Worm (Caenorhabditis elegans) whole organism, L1 larva: ENCODE measurements around the gene R193.2.
A peak's percentile ranks its signal among the peaks of the same experiment; 100 is the strongest.

Source experiments
- C16A3.4 ChIP-seq: fragments of 150-350 bp; optimal IDR thresholded peaks from 2 replicates; lab custom pipeline; 2014; ENCODE audit warnings: missing biosample characterization, missing genetic modification characterization
- F16B12.6 ChIP-seq: fragments of 150-350 bp; optimal IDR thresholded peaks from 2 replicates; lab custom pipeline; 2014; ENCODE audit warnings: missing biosample characterization, missing genetic modification characterization
- Y116A8C.19 ChIP-seq: sonication (generic microtip); optimal IDR thresholded peaks from 2 replicates; lab custom pipeline; 2016; ENCODE audit warnings: missing compliant biosample characterization, missing genetic modification characterization, borderline replicate concordance
- aha-1 ChIP-seq: fragments of 150-350 bp; optimal IDR thresholded peaks from 2 replicates; lab custom pipeline; 2014; ENCODE audit warnings: missing biosample characterization, missing genetic modification characterization
- alr-1 ChIP-seq: fragments of 200-800 bp; sonication (Bioruptor generic); optimal IDR thresholded peaks from 2 replicates; lab custom pipeline; 2018; ENCODE audit warnings: borderline replicate concordance, mild to moderate bottlenecking, missing genetic modification characterization, missing compliant biosample characterization
- aly-2 ChIP-seq: fragments of 150-350 bp; optimal IDR thresholded peaks from 2 replicates; lab custom pipeline; 2014; ENCODE audit warnings: missing biosample characterization, missing genetic modification characterization
- ceh-82 ChIP-seq, 3 experiments: fragments of 150-350 bp in 1 of 3; sonication (generic microtip) in 2 of 3; optimal IDR thresholded peaks; 2 replicates each; lab custom pipeline; 2014 to 2017; ENCODE audit warnings: missing biosample characterization in 3 of 3, missing genetic modification characterization in 3 of 3
- ceh-88 ChIP-seq: fragments of 200-800 bp; sonication (Bioruptor generic); IDR thresholded peaks from 2 replicates; pipeline ENCODE4 v1.3.6; 2022; ENCODE audit warnings: missing genetic modification characterization, missing compliant biosample characterization
- efl-1 ChIP-seq, 4 experiments: fragments of 150-350 bp; optimal IDR thresholded peaks in 3 of 4; peaks in 1 of 4; 1 replicate in 1 of 4; 2 replicates in 3 of 4; lab custom pipeline; 2014; ENCODE audit warnings: missing biosample characterization in 2 of 4, missing genetic modification characterization in 2 of 4, missing genetic modification reagents in 2 of 4
- efl-3 ChIP-seq: fragments of 200-800 bp; sonication (Bioruptor generic); optimal IDR thresholded peaks from 2 replicates; lab custom pipeline; 2018; ENCODE audit warnings: mild to moderate bottlenecking, missing genetic modification characterization, missing compliant biosample characterization
- elt-2 ChIP-seq: sonication (generic microtip); optimal IDR thresholded peaks from 2 replicates; lab custom pipeline; 2016; ENCODE audit warnings: missing genetic modification characterization, mild to moderate bottlenecking, inconsistent platforms, missing compliant biosample characterization, missing genetic modification reagents
- fkh-10 ChIP-seq: sonication (generic microtip); optimal IDR thresholded peaks from 2 replicates; lab custom pipeline; 2017; ENCODE audit warnings: missing biosample characterization, missing genetic modification reagents, missing genetic modification characterization
- fkh-4 ChIP-seq: sonication (generic microtip); optimal IDR thresholded peaks from 2 replicates; lab custom pipeline; 2016; ENCODE audit warnings: missing compliant biosample characterization, missing genetic modification characterization, borderline replicate concordance
- grh-1 ChIP-seq: fragments of 200-800 bp; sonication (Bioruptor generic); IDR thresholded peaks from 2 replicates; pipeline ENCODE4 v1.3.6; 2022; ENCODE audit warnings: missing genetic modification reagents, missing genetic modification characterization, missing compliant biosample characterization
- hlh-4 ChIP-seq: sonication (generic microtip); optimal IDR thresholded peaks from 2 replicates; lab custom pipeline; 2016; ENCODE audit warnings: mild to moderate bottlenecking, missing genetic modification characterization, missing compliant biosample characterization
- irx-1 ChIP-seq: sonication (generic microtip); optimal IDR thresholded peaks from 2 replicates; lab custom pipeline; 2016; ENCODE audit warnings: missing genetic modification characterization, missing compliant biosample characterization
- isw-1 ChIP-seq: fragments of 200-800 bp; sonication (Bioruptor generic); IDR thresholded peaks from 2 replicates; pipeline ENCODE4 v1.3.6; 2022; ENCODE audit warnings: missing genetic modification characterization, missing compliant biosample characterization
- lin-14 ChIP-seq: fragments of 200-800 bp; sonication (Bioruptor generic); optimal IDR thresholded peaks from 2 replicates; lab custom pipeline; 2018; ENCODE audit warnings: mild to moderate bottlenecking, missing genetic modification characterization, moderate library complexity, missing compliant biosample characterization
- lin-39 ChIP-seq: fragments of 150-350 bp; optimal IDR thresholded peaks from 2 replicates; lab custom pipeline; 2014; ENCODE audit warnings: missing biosample characterization, missing genetic modification reagents, missing genetic modification characterization
- nhr-11 ChIP-seq: fragments of 150-350 bp; optimal IDR thresholded peaks from 2 replicates; lab custom pipeline; 2014; ENCODE audit warnings: missing biosample characterization, missing genetic modification characterization
- nhr-12 ChIP-seq: sonication (generic microtip); optimal IDR thresholded peaks from 2 replicates; lab custom pipeline; 2017; ENCODE audit warnings: missing biosample characterization, missing genetic modification characterization
- nhr-20 ChIP-seq: sonication (generic microtip); optimal IDR thresholded peaks from 2 replicates; lab custom pipeline; 2016; ENCODE audit warnings: mild to moderate bottlenecking, missing genetic modification characterization, missing compliant biosample characterization
- nhr-47 ChIP-seq: sonication (generic microtip); optimal IDR thresholded peaks from 2 replicates; lab custom pipeline; 2016; ENCODE audit warnings: mild to moderate bottlenecking, missing genetic modification characterization, moderate library complexity, missing compliant biosample characterization
- nhr-71 ChIP-seq: sonication (generic microtip); optimal IDR thresholded peaks from 2 replicates; lab custom pipeline; 2016; ENCODE audit warnings: mild to moderate bottlenecking, missing genetic modification characterization, moderate library complexity, missing compliant biosample characterization
- nhr-76 ChIP-seq: sonication (generic microtip); optimal IDR thresholded peaks from 2 replicates; lab custom pipeline; 2017; ENCODE audit warnings: missing biosample characterization, missing genetic modification characterization
- nhr-77 ChIP-seq: fragments of 150-350 bp; optimal IDR thresholded peaks from 2 replicates; lab custom pipeline; 2014; ENCODE audit warnings: missing biosample characterization, missing genetic modification characterization
- nhr-84 ChIP-seq: sonication (generic microtip); optimal IDR thresholded peaks from 2 replicates; lab custom pipeline; 2017; ENCODE audit warnings: missing biosample characterization, missing genetic modification characterization
- nhr-90 ChIP-seq: sonication (generic microtip); optimal IDR thresholded peaks from 2 replicates; lab custom pipeline; 2016; ENCODE audit warnings: mild to moderate bottlenecking, missing genetic modification characterization, missing compliant biosample characterization; ENCODE audit not compliant: poor library complexity
- pag-3 ChIP-seq: sonication (generic microtip); optimal IDR thresholded peaks from 2 replicates; lab custom pipeline; 2017; ENCODE audit warnings: missing genetic modification characterization, mild to moderate bottlenecking, missing compliant biosample characterization, antibody characterized with exemption, borderline replicate concordance; ENCODE audit not compliant: insufficient read depth
- rnt-1 ChIP-seq: sonication (generic microtip); optimal IDR thresholded peaks from 2 replicates; lab custom pipeline; 2016; ENCODE audit warnings: mild to moderate bottlenecking, missing genetic modification characterization, moderate library complexity, missing compliant biosample characterization
- skn-1 ChIP-seq: fragments of 150-350 bp; optimal IDR thresholded peaks from 2 replicates; lab custom pipeline; 2014; ENCODE audit warnings: missing biosample characterization, missing genetic modification characterization
- sox-4 ChIP-seq: sonication (generic microtip); optimal IDR thresholded peaks from 2 replicates; lab custom pipeline; 2016; ENCODE audit warnings: missing genetic modification characterization, missing compliant biosample characterization
- sptf-1 ChIP-seq: fragments of 150-350 bp; optimal IDR thresholded peaks from 2 replicates; lab custom pipeline; 2014; ENCODE audit warnings: missing biosample characterization, missing genetic modification characterization
- sup-37 ChIP-seq: fragments of 200-800 bp; sonication (Bioruptor generic); optimal IDR thresholded peaks from 2 replicates; lab custom pipeline; 2018; ENCODE audit warnings: mild to moderate bottlenecking, missing genetic modification characterization, missing compliant biosample characterization
- swsn-7 ChIP-seq: sonication (generic microtip); optimal IDR thresholded peaks from 2 replicates; lab custom pipeline; 2016; ENCODE audit warnings: missing genetic modification characterization, missing compliant biosample characterization
- tbx-2 ChIP-seq: sonication (generic microtip); optimal IDR thresholded peaks from 2 replicates; lab custom pipeline; 2016; ENCODE audit warnings: missing genetic modification characterization, missing compliant biosample characterization
- unc-86 ChIP-seq: sonication (generic microtip); optimal IDR thresholded peaks from 2 replicates; lab custom pipeline; 2016; ENCODE audit warnings: missing genetic modification characterization, missing compliant biosample characterization
- xbp-1 ChIP-seq: sonication (generic microtip); optimal IDR thresholded peaks from 2 replicates; lab custom pipeline; 2016; ENCODE audit warnings: missing genetic modification characterization, missing compliant biosample characterization
- zag-1 ChIP-seq: fragments of 150-350 bp; optimal IDR thresholded peaks from 2 replicates; lab custom pipeline; 2014; ENCODE audit warnings: missing biosample characterization, missing genetic modification characterization
- ztf-11 ChIP-seq, 2 experiments: sonication (generic microtip); optimal IDR thresholded peaks; 2 replicates each; lab custom pipeline; 2016 to 2017; ENCODE audit warnings: missing genetic modification characterization in 2 of 2, missing biosample characterization in 1 of 2, missing compliant biosample characterization in 1 of 2

R193.2 gene

ce11 chrX:1167234-1167633, 18.8 kb upstream of the R193.2 start:
- TF ChIP-seq nhr-71 (tag; lab: Kevin White, UChicago) (no peak), rnt-1 (tag; lab: Kevin White, UChicago) (peak; percentile 46), lin-14 (GFP tag; lab: Kevin White, UChicago) (peak; percentile 24), skn-1 (tag; lab: Kevin White, UChicago) (no peak), alr-1 (tag; lab: Kevin White, UChicago) (no peak), nhr-76 (no peak), nhr-84 (no peak)

DNA sequence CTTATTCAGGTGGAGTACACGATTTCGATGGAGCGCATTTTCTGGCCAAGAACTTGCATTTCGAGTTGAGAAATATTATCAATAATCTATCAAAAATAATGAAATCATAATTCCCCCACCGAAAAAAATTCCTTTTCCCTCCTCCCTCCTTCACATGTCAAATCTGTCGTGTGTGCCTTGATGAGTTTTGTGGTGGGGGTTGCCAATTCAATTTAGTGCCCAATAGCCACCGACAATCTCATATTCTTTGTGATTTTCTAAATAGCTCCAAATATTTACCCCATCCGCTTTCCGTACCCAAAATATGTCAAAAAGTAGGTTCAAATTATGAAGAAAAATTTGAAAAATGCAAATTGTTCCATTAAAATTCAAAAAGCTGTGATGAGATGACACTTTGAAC, 13.6 kb upstream of the R193.2 start, which contains the start of gene tmc-1:
Gene tmc-1 (plus strand): TSS at position 189 of the 400 bp plus-strand sequence.
- TF ChIP-seq lin-14 (GFP tag; lab: Kevin White, UChicago): peak; percentile 19
- no peak for TF ChIP-seq efl-3 (GFP tag; lab: Kevin White, UChicago)

DNA sequence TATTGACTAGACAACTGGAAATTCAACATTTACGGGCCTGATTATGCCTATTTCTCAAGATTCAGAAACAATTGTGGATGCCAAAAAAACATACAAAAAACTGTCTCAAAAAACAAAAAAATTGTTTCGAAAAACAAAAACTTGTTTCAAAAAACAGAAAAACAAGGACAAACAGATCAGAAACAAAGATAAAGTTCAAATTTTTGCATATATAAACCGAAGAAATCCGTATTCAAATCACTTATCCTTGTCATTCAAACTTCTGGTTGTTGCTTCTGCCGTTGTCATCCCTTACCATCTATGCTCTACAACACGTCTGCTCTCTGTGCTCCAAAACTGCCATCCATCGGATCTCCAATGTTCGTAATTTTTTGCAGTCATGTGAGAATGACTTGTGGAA, 6.3 kb upstream of the R193.2 start, which contains the start of gene R193.1:
Gene R193.1 (plus strand): TSS at position 301 of the 400 bp plus-strand sequence.
- TF ChIP-seq efl-1 (optimal IDR thresholded peaks at IDR 0.05; lab: Kevin White, UChicago): no peak
- TF ChIP-seq efl-1 (GFP tag; optimal IDR thresholded peaks at IDR 0.05 in 1 of 2; lab: Kevin White, UChicago): no peak
- TF ChIP-seq pag-3 (tag; lab: Kevin White, UChicago): no peak
- TF ChIP-seq nhr-11 (tag; lab: Kevin White, UChicago): no peak
- TF ChIP-seq swsn-7 (tag; lab: Kevin White, UChicago): no peak
- no peak for TF ChIP-seq isw-1
- TF ChIP-seq Y116A8C.19 (tag; lab: Kevin White, UChicago): no peak
- no peak for TF ChIP-seq xbp-1 (tag; lab: Kevin White, UChicago)

DNA sequence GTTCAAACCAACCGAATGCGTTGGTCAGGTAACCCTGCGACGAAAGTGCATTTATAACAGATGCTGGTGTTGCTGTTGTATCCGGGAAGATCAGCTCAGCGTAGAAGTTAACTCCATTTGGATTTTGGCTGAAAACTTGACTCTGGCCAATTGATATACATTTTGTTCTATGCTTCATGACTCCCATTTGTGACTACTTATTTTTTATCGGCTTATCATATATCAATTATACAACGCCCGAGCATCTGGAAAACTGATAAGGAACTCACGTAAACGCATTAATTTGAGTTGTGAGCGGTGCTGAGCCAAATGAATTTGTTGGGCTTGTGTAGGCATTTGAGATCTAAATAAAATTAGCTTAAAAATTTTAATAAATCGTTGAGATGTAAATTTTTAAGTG, 991 bp downstream of the R193.2 start:
- TF ChIP-seq elt-2 (tag; lab: Kevin White, UChicago): peak; percentile 15
- TF ChIP-seq zag-1 (tag; lab: Kevin White, UChicago): no peak
- no peak for TF ChIP-seq F16B12.6 (tag; lab: Kevin White, UChicago)
- no peak for TF ChIP-seq skn-1 (tag; lab: Kevin White, UChicago)
- TF ChIP-seq sox-4 (tag; lab: Kevin White, UChicago): no peak
- TF ChIP-seq, all 84 proteins: peak for 1

DNA sequence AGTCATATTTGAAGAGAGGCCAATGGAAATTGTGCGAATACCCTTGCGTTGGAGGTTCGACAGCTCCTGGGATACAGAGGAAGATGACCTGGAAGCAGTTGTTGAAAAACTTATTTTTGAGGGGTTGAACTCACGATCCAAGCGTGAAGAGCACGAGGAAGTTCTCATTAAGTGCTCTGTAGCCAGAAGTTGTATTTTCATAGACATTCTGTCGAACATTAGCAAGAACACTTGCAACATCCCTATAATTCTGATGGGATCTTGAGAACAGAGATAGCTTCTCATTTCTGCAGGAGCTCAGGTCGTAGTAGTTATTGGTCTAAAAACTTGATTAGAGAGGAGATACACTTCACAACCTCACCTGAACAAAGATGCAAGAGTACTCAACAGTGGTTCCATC, 6.8 kb downstream of the R193.2 start:
- TF ChIP-seq hlh-4 (tag; lab: Kevin White, UChicago) (no peak), unc-86 (tag; lab: Kevin White, UChicago) (no peak)

DNA sequence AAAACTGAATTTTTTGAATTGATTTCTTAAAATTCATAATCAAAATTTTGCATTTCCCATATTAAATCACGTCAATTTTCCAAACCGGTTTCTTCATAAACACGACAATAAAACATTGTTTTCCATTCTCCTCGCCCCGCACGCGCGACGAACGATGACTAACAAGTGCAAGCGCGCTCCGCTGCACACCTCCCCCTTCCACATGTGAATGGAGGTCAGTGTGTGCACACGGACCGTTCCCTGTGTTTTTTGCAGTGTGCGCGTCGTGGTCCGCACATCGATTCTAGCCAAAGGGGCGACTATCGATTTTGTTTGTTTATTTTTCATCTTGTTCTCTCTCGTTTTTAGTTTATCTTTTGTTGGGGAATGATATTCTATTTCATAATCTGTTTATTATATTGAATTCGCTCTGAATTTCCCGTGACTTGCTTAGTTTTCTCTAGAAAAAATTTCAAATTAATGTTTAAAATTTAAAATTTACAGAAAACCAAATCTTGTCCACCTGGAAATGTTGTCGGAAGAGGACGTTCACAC, 19.8 kb downstream of the R193.2 start, which contains the start of gene snx-1:
Gene snx-1 (plus strand): TSS at position 484 of the 534 bp plus-strand sequence.
- TF ChIP-seq efl-1 (optimal IDR thresholded peaks at IDR 0.05; lab: Kevin White, UChicago) (peak; percentile 14 to 26), efl-1 (GFP tag; optimal IDR thresholded peaks at IDR 0.05 in 1 of 2; lab: Kevin White, UChicago) (peak; percentile 3 to 11), nhr-12 (tag; lab: Kevin White, UChicago) (no peak), sptf-1 (no peak), sox-4 (tag; lab: Kevin White, UChicago) (no peak), nhr-77 (no peak), grh-1 (GFP tag; lab: Robert Waterston, UW) (peak; percentile 84), tbx-2 (tag; lab: Kevin White, UChicago) (peak; percentile 52), ceh-88 (GFP tag; lab: Robert Waterston, UW) (no peak), aha-1 (tag; lab: Kevin White, UChicago) (no peak), ceh-82 (tag; optimal IDR thresholded peaks at IDR 0.05; lab: Kevin White, UChicago) (peak in 2 of 3 experiments; percentile 6 to 56), nhr-90 (tag; lab: Kevin White, UChicago) (peak; percentile 52), nhr-20 (peak; percentile 54), alr-1 (tag; lab: Kevin White, UChicago) (no peak), hlh-4 (tag; lab: Kevin White, UChicago) (no peak), aly-2 (tag; lab: Kevin White, UChicago) (no peak), nhr-47 (tag; lab: Kevin White, UChicago) (peak; percentile 57), lin-39 (tag; lab: Kevin White, UChicago) (no peak), ztf-11 (tag; optimal IDR thresholded peaks at IDR 0.05; lab: Kevin White, UChicago) (no peak), efl-3 (GFP tag; lab: Kevin White, UChicago) (no peak), elt-2 (tag; lab: Kevin White, UChicago) (no peak), rnt-1 (tag; lab: Kevin White, UChicago) (peak; percentile 47), fkh-10 (no peak), sup-37 (no peak), C16A3.4 (tag; lab: Kevin White, UChicago) (peak; percentile 46), irx-1 (tag; lab: Kevin White, UChicago) (peak; percentile 24), Y116A8C.19 (tag; lab: Kevin White, UChicago) (no peak), fkh-4 (tag; lab: Kevin White, UChicago) (no peak)
